Worm (Caenorhabditis elegans): Measurements from ENCODE around the gene K11D9.3.

Gene K11D9.3

DNA sequence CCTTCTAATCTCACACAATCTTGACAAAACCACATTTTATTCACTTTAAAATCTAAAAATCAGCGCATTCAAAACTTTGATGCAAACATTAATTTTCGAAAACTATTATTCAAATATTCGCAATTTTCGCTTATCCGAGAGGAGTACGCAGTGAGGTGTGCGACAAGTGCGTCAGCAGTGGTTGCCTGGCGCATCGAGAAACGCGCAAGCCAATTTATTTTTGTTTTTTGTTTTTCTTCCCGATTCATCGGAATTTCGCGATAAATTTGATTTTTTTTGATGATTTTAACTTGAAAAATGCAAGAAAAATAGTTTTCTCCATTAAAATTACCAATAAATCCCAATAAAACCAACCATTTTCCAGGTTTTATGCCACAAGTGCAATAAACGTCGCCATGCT is 46.8 kb upstream of the K11D9.3 start, which contains the start of the genes fbxb-85 and hex-3 (continued):
- TF ChIP-seq ceh-58 (GFP tag; IDR thresholded peaks at IDR 0.05), result no peak
- no peak for TF ChIP-seq nhr-120 (GFP tag; IDR thresholded peaks at IDR 0.05)
- no peak for TF ChIP-seq bed-2 (GFP tag; IDR thresholded peaks at IDR 0.05)
- no peak for TF ChIP-seq nhr-179 (tag; optimal IDR thresholded peaks at IDR 0.05)
- peak; percentile 96 for TF ChIP-seq Y53G8AR.9 (GFP tag; conservative IDR thresholded peaks at IDR 0.05)
- TF ChIP-seq madf-6 (GFP tag; IDR thresholded peaks at IDR 0.05), result peak; percentile 88
- peak; percentile 87 for TF ChIP-seq snpc-1.3 (tag; optimal IDR thresholded peaks at IDR 0.05; ENCODE audit: insufficient read depth)
- peak; percentile 30 to 95 (median 76) for TF ChIP-seq lin-35 (GFP tag; optimal IDR thresholded peaks at IDR 0.05)
- no peak for TF ChIP-seq sdz-38 (tag; optimal IDR thresholded peaks at IDR 0.05)
- TF ChIP-seq T07F8.4 (tag; optimal IDR thresholded peaks at IDR 0.05), result no peak
- TF ChIP-seq dpff-1 (tag; optimal IDR thresholded peaks at IDR 0.05), result no peak
- TF ChIP-seq aptf-3 (GFP tag; IDR thresholded peaks at IDR 0.05), result no peak
- peak; percentile 71 for TF ChIP-seq efl-1 (GFP tag; optimal IDR thresholded peaks at IDR 0.05)
- TF ChIP-seq attf-6 (GFP tag; IDR thresholded peaks at IDR 0.05), result no peak
- peak; percentile 86 for TF ChIP-seq ztf-26 (tag; optimal IDR thresholded peaks at IDR 0.05)
- TF ChIP-seq atf-7 (tag; optimal IDR thresholded peaks at IDR 0.05), result peak; percentile 86
- TF ChIP-seq sea-2 (GFP tag; IDR thresholded peaks at IDR 0.05), result 0 out of 2 replicates have a peak, but pooled peaks have one; percentile 50
- peak; percentile 41 for TF ChIP-seq zim-3 (tag; optimal IDR thresholded peaks at IDR 0.05)
- TF ChIP-seq snpc-1.1 (tag; optimal IDR thresholded peaks at IDR 0.05; ENCODE audit: insufficient read depth), result peak; percentile 71
- TF ChIP-seq Y79H2A.3 (GFP tag; conservative IDR thresholded peaks at IDR 0.05), result no peak; the same call in 1 of the 2 replicates
- TF ChIP-seq ztf-6 (GFP tag; IDR thresholded peaks at IDR 0.05), result no peak
- no peak for TF ChIP-seq mes-4 (tag; optimal IDR thresholded peaks at IDR 0.05)
- no peak; the same call in 1 of the 2 replicates for TF ChIP-seq madf-3 (GFP tag; IDR thresholded peaks at IDR 0.05)
- TF ChIP-seq somi-1 (GFP tag; optimal IDR thresholded peaks at IDR 0.05), result peak; percentile 49
- peak; percentile 93 for TF ChIP-seq ekl-4 (GFP tag; IDR thresholded peaks at IDR 0.05)
- TF ChIP-seq lsl-1 (GFP tag; optimal IDR thresholded peaks at IDR 0.05), result peak; percentile 80
- no peak for TF ChIP-seq hlh-26 (GFP tag; conservative IDR thresholded peaks at IDR 0.05)
- no peak for TF ChIP-seq nfya-1 (tag; optimal IDR thresholded peaks at IDR 0.05; ENCODE audit: borderline replicate concordance, insufficient read depth)
- TF ChIP-seq ztf-22 (GFP tag; optimal IDR thresholded peaks at IDR 0.05), result peak; percentile 19
- TF ChIP-seq rpc-1 (optimal IDR thresholded peaks at IDR 0.05), result no peak
- no peak for TF ChIP-seq rpc-1 (tag; optimal IDR thresholded peaks at IDR 0.05)
- peak; percentile 22 for TF ChIP-seq F57C9.4 (tag; optimal IDR thresholded peaks at IDR 0.05)
- peak; percentile 85 for TF ChIP-seq hmg-20 (GFP tag; IDR thresholded peaks at IDR 0.05)
- no peak for TF ChIP-seq lsy-27 (tag; optimal IDR thresholded peaks at IDR 0.05; ENCODE audit: borderline replicate concordance, insufficient read depth)
- peak; percentile 70 for TF ChIP-seq hmg-1.2 (GFP tag; IDR thresholded peaks at IDR 0.05)
- TF ChIP-seq K11D2.4 (GFP tag; IDR thresholded peaks at IDR 0.05), result peak; percentile 92
- peak; percentile 94 for TF ChIP-seq B0336.3 (GFP tag; IDR thresholded peaks at IDR 0.05)
- peak; percentile 40 to 67 for TF ChIP-seq let-607 (tag; optimal IDR thresholded peaks at IDR 0.05)
- TF ChIP-seq ztf-18 (tag; optimal IDR thresholded peaks at IDR 0.05), result peak; percentile 99
- TF ChIP-seq nhr-90 (tag; optimal IDR thresholded peaks at IDR 0.05), result no peak
- TF ChIP-seq egrh-3 (GFP tag; IDR thresholded peaks at IDR 0.05), result no peak
- peak; percentile 95 for TF ChIP-seq lin-54 (GFP tag; optimal IDR thresholded peaks at IDR 0.05)
- TF ChIP-seq athp-1 (tag; optimal IDR thresholded peaks at IDR 0.05), result peak; percentile 68
- no peak; the same call in 1 of the 2 replicates for TF ChIP-seq dox-1 (GFP tag; IDR thresholded peaks at IDR 0.05)
- peak; percentile 48; the same call in 1 of the 2 replicates for TF ChIP-seq lin-26 (GFP tag; IDR thresholded peaks at IDR 0.05)
- TF ChIP-seq B0261.1 (tag; optimal IDR thresholded peaks at IDR 0.05), result no peak
- peak; percentile 67 for TF ChIP-seq F10E7.11 (tag; optimal IDR thresholded peaks at IDR 0.05)
- TF ChIP-seq F39B2.1 (GFP tag; IDR thresholded peaks at IDR 0.05), result no peak
- TF ChIP-seq ets-4 (GFP tag; optimal IDR thresholded peaks at IDR 0.05), result no peak
